Worm (Caenorhabditis elegans) whole organism, late embryonic: ENCODE results near the gene T01D1.3.

Experiments
- F13H6.1 ChIP-seq: sonication (generic microtip); optimal IDR thresholded peaks from 2 replicates; lab custom pipeline; 2016; ENCODE audit warnings: missing genetic modification characterization, missing compliant biosample characterization
- K02D7.2 ChIP-seq: sonication (generic microtip); optimal IDR thresholded peaks from 2 replicates; lab custom pipeline; 2017; ENCODE audit warnings: mild to moderate bottlenecking, missing genetic modification characterization, missing compliant biosample characterization
- K09A11.1 ChIP-seq: sonication (generic microtip); optimal IDR thresholded peaks from 2 replicates; lab custom pipeline; 2017; ENCODE audit warnings: antibody characterized with exemption, mild to moderate bottlenecking, missing genetic modification characterization, missing compliant biosample characterization; ENCODE audit not compliant: insufficient read depth
- T23F11.4 ChIP-seq: fragments of 200-800 bp; sonication (Bioruptor generic); optimal IDR thresholded peaks from 2 replicates; lab custom pipeline; 2018; ENCODE audit warnings: mild to moderate bottlenecking, missing genetic modification characterization, missing compliant biosample characterization
- Y22D7AL.16 ChIP-seq: sonication (generic microtip); optimal IDR thresholded peaks from 2 replicates; lab custom pipeline; 2016; ENCODE audit warnings: missing genetic modification characterization, missing compliant biosample characterization
- ceh-14 ChIP-seq: sonication (generic microtip); optimal IDR thresholded peaks from 2 replicates; lab custom pipeline; 2016; ENCODE audit warnings: missing genotype, missing genetic modification characterization, missing compliant biosample characterization
- ceh-18 ChIP-seq: sonication (generic microtip); optimal IDR thresholded peaks from 2 replicates; lab custom pipeline; 2016; ENCODE audit warnings: missing genetic modification characterization, missing compliant biosample characterization
- ceh-19 ChIP-seq: fragments of 200-800 bp; sonication (Bioruptor generic); optimal IDR thresholded peaks from 2 replicates; lab custom pipeline; 2018; ENCODE audit warnings: mild to moderate bottlenecking, missing genetic modification characterization, missing compliant biosample characterization
- ceh-2 ChIP-seq: sonication (generic microtip); optimal IDR thresholded peaks from 2 replicates; lab custom pipeline; 2016; ENCODE audit warnings: missing genotype, missing genetic modification characterization, missing compliant biosample characterization
- ceh-22 ChIP-seq: sonication (generic microtip); optimal IDR thresholded peaks from 2 replicates; lab custom pipeline; 2017; ENCODE audit warnings: missing biosample characterization, missing genetic modification characterization
- ceh-30 ChIP-seq: fragments of 150-350 bp; optimal IDR thresholded peaks from 2 replicates; lab custom pipeline; 2014; ENCODE audit warnings: missing biosample characterization, missing genetic modification characterization
- ceh-31 ChIP-seq: sonication (generic microtip); optimal IDR thresholded peaks from 2 replicates; lab custom pipeline; 2016; ENCODE audit warnings: missing genetic modification characterization, missing compliant biosample characterization
- ceh-34 ChIP-seq: sonication (generic microtip); optimal IDR thresholded peaks from 2 replicates; lab custom pipeline; 2016; ENCODE audit warnings: mild to moderate bottlenecking, missing genetic modification characterization, missing compliant biosample characterization
- ceh-9 ChIP-seq: sonication (generic microtip); optimal IDR thresholded peaks from 2 replicates; lab custom pipeline; 2016; ENCODE audit warnings: mild to moderate bottlenecking, missing genetic modification characterization, inconsistent platforms, missing compliant biosample characterization
- che-1 ChIP-seq: sonication (generic microtip); optimal IDR thresholded peaks from 2 replicates; lab custom pipeline; 2016; ENCODE audit warnings: mild to moderate bottlenecking, missing genetic modification characterization, missing compliant biosample characterization
- elt-2 ChIP-seq: sonication (generic microtip); optimal IDR thresholded peaks from 2 replicates; lab custom pipeline; 2016; ENCODE audit warnings: missing genetic modification reagents, missing genetic modification characterization, missing compliant biosample characterization
- elt-4 ChIP-seq: sonication (generic microtip); optimal IDR thresholded peaks from 2 replicates; lab custom pipeline; 2016; ENCODE audit warnings: missing genetic modification characterization, missing compliant biosample characterization
- ets-4 ChIP-seq: sonication (generic microtip); optimal IDR thresholded peaks from 2 replicates; lab custom pipeline; 2016; ENCODE audit warnings: missing genetic modification characterization, missing compliant biosample characterization
- eyg-1 ChIP-seq: sonication (generic microtip); optimal IDR thresholded peaks from 2 replicates; lab custom pipeline; 2016; ENCODE audit warnings: missing genotype, missing genetic modification characterization, missing compliant biosample characterization
- fax-1 ChIP-seq: sonication (generic microtip); optimal IDR thresholded peaks from 2 replicates; lab custom pipeline; 2016; ENCODE audit warnings: missing genotype, missing genetic modification characterization, missing compliant biosample characterization
- fkh-6 ChIP-seq: sonication (generic microtip); optimal IDR thresholded peaks from 2 replicates; lab custom pipeline; 2016; ENCODE audit warnings: missing genetic modification characterization, missing compliant biosample characterization
- hlh-13 ChIP-seq: fragments of 200-800 bp; sonication (Bioruptor generic); optimal IDR thresholded peaks from 2 replicates; lab custom pipeline; 2018; ENCODE audit warnings: mild to moderate bottlenecking, missing genetic modification characterization, missing compliant biosample characterization
- hlh-15 ChIP-seq: sonication (generic microtip); optimal IDR thresholded peaks from 2 replicates; lab custom pipeline; 2016; ENCODE audit warnings: missing genetic modification characterization, missing compliant biosample characterization
- hlh-30 ChIP-seq: sonication (generic microtip); optimal IDR thresholded peaks from 2 replicates; lab custom pipeline; 2017; ENCODE audit warnings: antibody characterized with exemption, missing genetic modification characterization, missing compliant biosample characterization; ENCODE audit not compliant: insufficient read depth
- madf-2 ChIP-seq: sonication (generic microtip); optimal IDR thresholded peaks from 2 replicates; lab custom pipeline; 2017; ENCODE audit warnings: missing genetic modification characterization, missing compliant biosample characterization
- mec-3 ChIP-seq: sonication (generic microtip); optimal IDR thresholded peaks from 2 replicates; lab custom pipeline; 2016; ENCODE audit warnings: borderline replicate concordance, missing genetic modification characterization, missing compliant biosample characterization
- nhr-232 ChIP-seq: sonication (generic microtip); optimal IDR thresholded peaks from 2 replicates; lab custom pipeline; 2016; ENCODE audit warnings: missing genetic modification characterization, missing compliant biosample characterization
- pat-9 ChIP-seq: fragments of 200-800 bp; sonication (Bioruptor generic); optimal IDR thresholded peaks from 2 replicates; lab custom pipeline; 2018; ENCODE audit warnings: mild to moderate bottlenecking, missing genetic modification characterization, moderate library complexity, missing compliant biosample characterization
- pax-1 ChIP-seq: fragments of 150-350 bp; optimal IDR thresholded peaks from 2 replicates; lab custom pipeline; 2014; ENCODE audit warnings: missing biosample characterization, missing genetic modification characterization
- pha-4 ChIP-seq: fragments of 150-350 bp; optimal IDR thresholded peaks from 2 replicates; lab custom pipeline; 2018; ENCODE audit warnings: missing biosample characterization, missing genetic modification reagents, missing genetic modification characterization
- pros-1 ChIP-seq: fragments of 150-350 bp; optimal IDR thresholded peaks from 2 replicates; lab custom pipeline; 2014; ENCODE audit warnings: missing biosample characterization, missing genetic modification reagents, missing genetic modification characterization
- rnt-1 ChIP-seq: sonication (generic microtip); optimal IDR thresholded peaks from 2 replicates; lab custom pipeline; 2016; ENCODE audit warnings: missing genetic modification characterization, missing compliant biosample characterization
- sox-4 ChIP-seq: sonication (generic microtip); optimal IDR thresholded peaks from 2 replicates; lab custom pipeline; 2017; ENCODE audit warnings: mild to moderate bottlenecking, missing genetic modification characterization, inconsistent platforms, missing compliant biosample characterization
- tbx-7 ChIP-seq: sonication (generic microtip); optimal IDR thresholded peaks from 2 replicates; lab custom pipeline; 2016; ENCODE audit warnings: missing genotype, missing genetic modification characterization, missing compliant biosample characterization
- unc-3 ChIP-seq, 2 experiments: fragments of 200-800 bp in 1 of 2; sonication (Bioruptor generic) in 1 of 2; sonication (generic microtip) in 1 of 2; conservative IDR thresholded peaks in 1 of 2; optimal IDR thresholded peaks in 1 of 2; 2 replicates each; pipeline versions ENCODE4 v1.3.6 to Lab custom; 2016 to 2022; ENCODE audit warnings: missing compliant biosample characterization in 2 of 2, missing genetic modification characterization in 2 of 2, missing genetic modification reagents in 1 of 2
- unc-42 ChIP-seq: sonication (generic microtip); optimal IDR thresholded peaks from 2 replicates; lab custom pipeline; 2016; ENCODE audit warnings: missing genotype, missing genetic modification characterization, missing compliant biosample characterization
- unc-55 ChIP-seq: sonication (generic microtip); optimal IDR thresholded peaks from 2 replicates; lab custom pipeline; 2017; ENCODE audit warnings: missing biosample characterization, missing genetic modification reagents, missing genetic modification characterization
- unc-86 ChIP-seq: sonication (generic microtip); optimal IDR thresholded peaks from 2 replicates; lab custom pipeline; 2016; ENCODE audit warnings: missing genetic modification characterization, missing compliant biosample characterization
- ztf-16 ChIP-seq: sonication (generic microtip); optimal IDR thresholded peaks from 2 replicates; lab custom pipeline; 2017; ENCODE audit warnings: missing genetic modification characterization, missing compliant biosample characterization

The T01D1.3 gene

ce11 chrII:216598-216997, 40.8 kb upstream of the T01D1.3 start, which contains the start of gene F48A11.4 (continued):
- TF ChIP-seq Y22D7AL.16 (tag; lab: Kevin White, UChicago) (no peak), pax-1 (tag; lab: Kevin White, UChicago) (peak; percentile 45), ceh-22 (tag; lab: Kevin White, UChicago) (no peak), hlh-13 (GFP tag; lab: Kevin White, UChicago) (no peak), madf-2 (peak; percentile 16), ceh-9 (tag; lab: Kevin White, UChicago) (no peak), pat-9 (tag; lab: Kevin White, UChicago) (peak; percentile 12), ceh-31 (peak; percentile 65), rnt-1 (peak; percentile 38), T23F11.4 (no peak), ztf-16 (tag; lab: Kevin White, UChicago) (peak; percentile 49), unc-55 (GFP tag; lab: Kevin White, UChicago) (peak; percentile 54), sox-4 (tag; lab: Kevin White, UChicago) (no peak), K09A11.1 (tag; lab: Kevin White, UChicago) (peak; percentile 27), elt-4 (no peak), ceh-14 (tag; lab: Kevin White, UChicago) (no peak), elt-2 (peak; percentile 35), F13H6.1 (tag; lab: Kevin White, UChicago) (peak; percentile 15)

ce11 chrII:208097-208496, 32.3 kb upstream of the T01D1.3 start:
- TF ChIP-seq unc-86 (tag; lab: Kevin White, UChicago) (no peak), pros-1 (tag; lab: Kevin White, UChicago) (no peak), K02D7.2 (tag; lab: Kevin White, UChicago) (no peak)

- no peak for TF ChIP-seq hlh-15 (tag; lab: Kevin White, UChicago)
Measured at ce11 chrII:196685-197084, 20.9 kb upstream of the T01D1.3 start, which contains the start of gene chs-2. Gene chs-2, plus strand, starts transcription at chrII:196985.

- TF ChIP-seq K09A11.1 (tag; lab: Kevin White, UChicago) = no peak
- no peak for TF ChIP-seq madf-2
- TF ChIP-seq mec-3 (tag; lab: Kevin White, UChicago) = no peak
Measured at ce11 chrII:194458-194857, 18.7 kb upstream of the T01D1.3 start, which contains the start of gene abu-11. Gene abu-11, minus strand, starts transcription at chrII:194558.

ce11 chrII:192584-192983, 16.8 kb upstream of the T01D1.3 start:
- no peak for TF ChIP-seq ceh-14 (tag; lab: Kevin White, UChicago)
- no peak for TF ChIP-seq T23F11.4
- no peak for TF ChIP-seq che-1 (tag; lab: Kevin White, UChicago)
- TF ChIP-seq fkh-6 = no peak
- TF ChIP-seq ceh-30 = no peak
- no peak for TF ChIP-seq unc-3 (GFP tag; conservative IDR thresholded peaks at IDR 0.05; lab: Robert Waterston, UW)
- no peak for TF ChIP-seq unc-3 (tag; optimal IDR thresholded peaks at IDR 0.05; lab: Kevin White, UChicago)
- TF ChIP-seq ceh-18 (tag; lab: Kevin White, UChicago) = no peak
- TF ChIP-seq pha-4 = no peak
- no peak for TF ChIP-seq ets-4 (tag; lab: Kevin White, UChicago)
- TF ChIP-seq nhr-232 (tag; lab: Kevin White, UChicago) = no peak
- TF ChIP-seq eyg-1 (tag; lab: Kevin White, UChicago) = no peak
- TF ChIP-seq ceh-34 (tag; lab: Kevin White, UChicago) = no peak
- TF ChIP-seq tbx-7 = no peak
- TF ChIP-seq ceh-19 (GFP tag; lab: Kevin White, UChicago) = no peak
- TF ChIP-seq ceh-2 (tag; lab: Kevin White, UChicago) = no peak
- no peak for TF ChIP-seq fax-1 (tag; lab: Kevin White, UChicago)
- no peak for TF ChIP-seq unc-42 (tag; lab: Kevin White, UChicago)
- TF ChIP-seq elt-2 = no peak
- TF ChIP-seq hlh-30 (tag; lab: Kevin White, UChicago) = no peak
